Worm (Caenorhabditis elegans): ENCODE data around the gene duo-1.

The duo-1 gene

DNA sequence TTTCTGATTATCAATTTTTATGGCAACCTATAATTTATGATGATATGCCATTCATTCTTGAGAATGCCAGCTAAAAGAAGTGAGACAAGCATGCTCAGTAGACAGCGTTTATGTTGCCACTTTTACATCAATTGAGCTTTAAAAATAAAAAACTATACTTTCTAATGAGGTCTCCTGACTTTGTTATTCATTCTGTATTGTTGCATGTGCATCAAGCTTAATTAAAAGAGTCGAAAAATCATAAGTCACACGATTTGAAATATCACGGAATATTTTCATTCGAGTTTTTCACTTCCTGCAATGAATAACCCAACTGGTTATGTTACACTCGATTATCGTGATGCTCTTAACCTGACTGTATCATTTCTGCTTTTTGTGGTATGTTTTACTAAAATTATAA is 8.2 kb downstream of the duo-1 start, which contains the start of gene srx-86:
TSS of gene srx-86 (plus strand) at position 301 of the 400 bp plus-strand sequence.
- TF ChIP-seq pax-3 (tag; optimal IDR thresholded peaks at IDR 0.05) (no peak), elt-2 (tag; optimal IDR thresholded peaks at IDR 0.05) (no peak), unc-86 (tag; optimal IDR thresholded peaks at IDR 0.05) (no peak), ceh-82 (tag; optimal IDR thresholded peaks at IDR 0.05) (no peak), mab-9 (GFP tag; IDR thresholded peaks at IDR 0.05) (no peak), nhr-84 (tag; optimal IDR thresholded peaks at IDR 0.05) (no peak), lsy-2 (tag; optimal IDR thresholded peaks at IDR 0.05) (no peak), xbp-1 (tag; optimal IDR thresholded peaks at IDR 0.05) (no peak)

ce11 chrV:11564573-11564972 is 10.1 kb downstream of the duo-1 start, which contains the start of gene srx-87:
TSS of gene srx-87 (plus strand) at chrV:11564873.
- TF ChIP-seq tlp-1 (tag; optimal IDR thresholded peaks at IDR 0.05) (no peak), efl-1 (optimal IDR thresholded peaks at IDR 0.05) (no peak), efl-1 (GFP tag; optimal IDR thresholded peaks at IDR 0.05 in 1 of 2) (peak in 1 of 2 experiments; percentile 17), lsy-2 (tag; optimal IDR thresholded peaks at IDR 0.05) (no peak)

DNA sequence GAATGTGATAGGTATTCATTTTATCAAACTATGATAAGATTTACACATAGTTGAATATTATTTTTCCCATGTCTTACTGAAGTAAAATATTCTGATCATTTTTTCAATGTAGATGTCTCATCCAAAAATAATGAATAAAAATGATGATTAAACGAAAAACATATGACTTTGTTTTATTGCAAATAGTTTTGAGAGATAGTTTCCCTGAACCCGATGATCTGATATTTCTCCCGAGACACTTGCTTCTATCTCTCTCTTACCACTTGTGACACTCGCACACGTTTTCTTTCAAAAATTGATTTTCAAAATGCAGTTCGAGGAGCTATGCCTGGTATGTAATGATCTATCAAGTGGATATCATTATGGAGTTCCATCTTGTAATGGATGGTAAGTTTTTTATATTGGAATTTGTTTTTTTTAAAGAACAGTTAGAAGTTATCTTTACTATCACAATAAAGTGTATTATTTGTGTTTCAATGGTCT is 15.8 kb downstream of the duo-1 start, which contains the start of the genes nhr-101 and pms-2:
TSS of gene nhr-101 (plus strand) at position 308 of the 483 bp plus-strand sequence.
TSS of gene pms-2 (minus strand) at position 433 of the 483 bp plus-strand sequence.
- TF ChIP-seq unc-98 (GFP tag; IDR thresholded peaks at IDR 0.05) = no peak
- no peak for TF ChIP-seq nhr-19 (GFP tag; conservative IDR thresholded peaks at IDR 0.05)
- no peak for TF ChIP-seq jun-1 (tag; optimal IDR thresholded peaks at IDR 0.05)
- TF ChIP-seq ceh-82 (tag; optimal IDR thresholded peaks at IDR 0.05) = no peak
- no peak for TF ChIP-seq fkh-8 (tag; optimal IDR thresholded peaks at IDR 0.05)
- peak; percentile 76 for TF ChIP-seq nhr-85 (tag)
- TF ChIP-seq blmp-1 (tag; optimal IDR thresholded peaks at IDR 0.05) = peak; percentile 38
- no peak for TF ChIP-seq unc-62 (GFP tag; optimal IDR thresholded peaks at IDR 0.05)
- TF ChIP-seq nhr-71 (tag; optimal IDR thresholded peaks at IDR 0.05) = peak; percentile 73
- TF ChIP-seq dpl-1 (GFP tag; optimal IDR thresholded peaks at IDR 0.05) = peak in 2 of 3 experiments; percentile 6 to 14
- no peak for TF ChIP-seq ceh-88 (GFP tag; IDR thresholded peaks at IDR 0.05)
- TF ChIP-seq dsc-1 (tag; optimal IDR thresholded peaks at IDR 0.05) = peak; percentile 73
- peak in 1 of 6 experiments; percentile 24 for TF ChIP-seq elt-3 (tag; optimal IDR thresholded peaks at IDR 0.05)
- no peak for TF ChIP-seq efl-1 (optimal IDR thresholded peaks at IDR 0.05)
- TF ChIP-seq efl-1 (GFP tag; optimal IDR thresholded peaks at IDR 0.05 in 1 of 2) = peak in 1 of 2 experiments; percentile 87
- no peak for TF ChIP-seq nhr-12 (tag; optimal IDR thresholded peaks at IDR 0.05)
- TF ChIP-seq mep-1 (tag; optimal IDR thresholded peaks at IDR 0.05) = peak; percentile 13
- TF ChIP-seq ztf-11 (tag; optimal IDR thresholded peaks at IDR 0.05) = no peak
- TF ChIP-seq aha-1 (tag; optimal IDR thresholded peaks at IDR 0.05) = no peak
- TF ChIP-seq egl-27 (tag; optimal IDR thresholded peaks at IDR 0.05) = no peak
- no peak for TF ChIP-seq hpl-2 (GFP tag; optimal IDR thresholded peaks at IDR 0.05)
- TF ChIP-seq mab-9 (GFP tag; IDR thresholded peaks at IDR 0.05) = no peak
- no peak for TF ChIP-seq grh-1 (GFP tag; IDR thresholded peaks at IDR 0.05)
- no peak for TF ChIP-seq nhr-47 (tag; optimal IDR thresholded peaks at IDR 0.05)
- TF ChIP-seq swsn-7 (tag; optimal IDR thresholded peaks at IDR 0.05) = no peak
- no peak for TF ChIP-seq snpc-4 (tag; optimal IDR thresholded peaks at IDR 0.05)
- no peak for TF ChIP-seq sup-37 (GFP tag; optimal IDR thresholded peaks at IDR 0.05)
- no peak for TF ChIP-seq pqm-1 (tag; optimal IDR thresholded peaks at IDR 0.05)
- no peak for TF ChIP-seq nhr-84 (tag; optimal IDR thresholded peaks at IDR 0.05)
- no peak for TF ChIP-seq zag-1 (tag; optimal IDR thresholded peaks at IDR 0.05)
- no peak for TF ChIP-seq nhr-28 (tag; optimal IDR thresholded peaks at IDR 0.05)
- TF ChIP-seq nhr-11 (tag; optimal IDR thresholded peaks at IDR 0.05) = no peak
- TF ChIP-seq ceh-63 (GFP tag; optimal IDR thresholded peaks at IDR 0.05) = no peak
- no peak for TF ChIP-seq nhr-76 (tag; optimal IDR thresholded peaks at IDR 0.05)
- TF ChIP-seq ets-5 (GFP tag; IDR thresholded peaks at IDR 0.05) = no peak
- TF ChIP-seq ama-1 (optimal IDR thresholded peaks at IDR 0.05) = no peak
- peak; percentile 76 for TF ChIP-seq skn-1 (tag; optimal IDR thresholded peaks at IDR 0.05)
- TF ChIP-seq nhr-237 (tag; optimal IDR thresholded peaks at IDR 0.05) = no peak
- no peak for TF ChIP-seq mef-2 (tag; optimal IDR thresholded peaks at IDR 0.05)
- no peak for TF ChIP-seq pax-3 (tag; optimal IDR thresholded peaks at IDR 0.05)
- no peak for TF ChIP-seq fkh-4 (tag; optimal IDR thresholded peaks at IDR 0.05; ENCODE audit: borderline replicate concordance)
- no peak for TF ChIP-seq C34B4.2 (tag; optimal IDR thresholded peaks at IDR 0.05)
- no peak for TF ChIP-seq zip-4 (GFP tag; optimal IDR thresholded peaks at IDR 0.05)
- no peak for TF ChIP-seq unc-30 (tag; optimal IDR thresholded peaks at IDR 0.05)

Measured in whole organism, L1 larva.